Worm (Caenorhabditis elegans) whole organism, L4 larva: ENCODE measurements around the gene ZK1320.5.

Experiments used
- D1046.2 ChIP-seq: fragments of 200-800 bp; sonication (Bioruptor generic); IDR thresholded peaks from 2 replicates; pipeline ENCODE4 v1.3.6; 2022; ENCODE audit warnings: missing genetic modification characterization, missing compliant biosample characterization
- F10B5.3 ChIP-seq: sonication (generic microtip); optimal IDR thresholded peaks from 2 replicates; lab custom pipeline; 2016; ENCODE audit warnings: mild to moderate bottlenecking, missing genetic modification characterization, missing compliant biosample characterization
- F37D6.2 ChIP-seq: sonication (generic microtip); optimal IDR thresholded peaks from 2 replicates; lab custom pipeline; 2016; ENCODE audit warnings: mild to moderate bottlenecking, missing genetic modification characterization, missing compliant biosample characterization
- F49E8.2 ChIP-seq: sonication (generic microtip); optimal IDR thresholded peaks from 2 replicates; lab custom pipeline; 2016; ENCODE audit warnings: missing compliant biosample characterization, mild to moderate bottlenecking, missing genetic modification characterization, borderline replicate concordance
- T20F7.1 ChIP-seq: fragments of 200-800 bp; sonication (Bioruptor generic); optimal IDR thresholded peaks from 2 replicates; lab custom pipeline; 2018; ENCODE audit warnings: mild to moderate bottlenecking, missing genetic modification characterization, missing compliant biosample characterization
- Y48G9A.11 ChIP-seq: fragments of 200-800 bp; sonication (Bioruptor generic); IDR thresholded peaks from 2 replicates; pipeline ENCODE4 v1.3.6; 2022; ENCODE audit warnings: missing genetic modification reagents, missing genetic modification characterization, missing compliant biosample characterization
- aly-2 ChIP-seq: sonication (generic microtip); optimal IDR thresholded peaks from 2 replicates; lab custom pipeline; 2018; ENCODE audit warnings: missing biosample characterization, missing genetic modification characterization
- ama-1 ChIP-seq: fragments of 150-350 bp; optimal IDR thresholded peaks from 2 replicates; lab custom pipeline; 2014; ENCODE audit warnings: inconsistent platforms, mixed read lengths
- ceh-20 ChIP-seq: fragments of 200-800 bp; sonication (Bioruptor generic); IDR thresholded peaks from 2 replicates; pipeline ENCODE4 v1.3.6; 2022; ENCODE audit warnings: missing genetic modification reagents, missing genetic modification characterization, missing compliant biosample characterization
- ceh-28 ChIP-seq: fragments of 150-350 bp; optimal IDR thresholded peaks from 2 replicates; lab custom pipeline; 2014; ENCODE audit warnings: missing biosample characterization, missing genetic modification reagents, missing genetic modification characterization
- ceh-62 ChIP-seq: sonication (generic microtip); optimal IDR thresholded peaks from 2 replicates; lab custom pipeline; 2017; ENCODE audit warnings: missing biosample characterization, missing genetic modification characterization
- ctbp-1 ChIP-seq: fragments of 200-800 bp; sonication (Bioruptor generic); IDR thresholded peaks from 2 replicates; pipeline ENCODE4 v1.3.6; 2022; ENCODE audit warnings: missing genetic modification reagents, missing genetic modification characterization, missing compliant biosample characterization
- daf-12 ChIP-seq: fragments of 150-350 bp; optimal IDR thresholded peaks from 2 replicates; lab custom pipeline; 2014; ENCODE audit warnings: missing biosample characterization, missing genetic modification reagents, missing genetic modification characterization
- daf-16 ChIP-seq, 3 experiments: sonication (generic microtip); optimal IDR thresholded peaks; 2 replicates each; lab custom pipeline; 2016 to 2017; ENCODE audit warnings: missing genetic modification characterization in 3 of 3, missing genetic modification reagents in 3 of 3, mild to moderate bottlenecking in 2 of 3, missing compliant biosample characterization in 2 of 3, missing biosample characterization in 1 of 3, moderate library complexity in 1 of 3
- dmd-6 ChIP-seq: fragments of 200-800 bp; sonication (Bioruptor generic); IDR thresholded peaks from 2 replicates; pipeline ENCODE4 v1.3.6; 2022; ENCODE audit warnings: missing genetic modification reagents, missing genetic modification characterization, missing compliant biosample characterization
- dpl-1 ChIP-seq: fragments of 150-350 bp; optimal IDR thresholded peaks from 2 replicates; lab custom pipeline; 2014; ENCODE audit warnings: missing biosample characterization, missing genetic modification reagents, missing genetic modification characterization
- dve-1 ChIP-seq: sonication (generic microtip); optimal IDR thresholded peaks from 2 replicates; lab custom pipeline; 2017; ENCODE audit warnings: antibody characterized with exemption, mild to moderate bottlenecking, missing genetic modification characterization, missing compliant biosample characterization; ENCODE audit not compliant: insufficient read depth
- egl-43 ChIP-seq: fragments of 200-800 bp; sonication (Bioruptor generic); IDR thresholded peaks from 2 replicates; pipeline ENCODE4 v1.3.6; 2022; ENCODE audit warnings: missing genetic modification reagents, missing genetic modification characterization, missing compliant biosample characterization
- fos-1 ChIP-seq: fragments of 150-350 bp; optimal IDR thresholded peaks from 2 replicates; lab custom pipeline; 2014; ENCODE audit warnings: missing biosample characterization, missing genetic modification characterization
- hif-1 ChIP-seq, 2 experiments: sonication (generic microtip); optimal IDR thresholded peaks; 2 replicates each; lab custom pipeline; 2016 to 2017; ENCODE audit warnings: missing compliant biosample characterization in 2 of 2, missing genetic modification characterization in 2 of 2, missing genetic modification reagents in 2 of 2, missing genotype in 2 of 2, mild to moderate bottlenecking in 1 of 2
- hlh-30 ChIP-seq: sonication (generic microtip); optimal IDR thresholded peaks from 2 replicates; lab custom pipeline; 2017; ENCODE audit warnings: antibody characterized with exemption, mild to moderate bottlenecking, missing genetic modification characterization, missing compliant biosample characterization; ENCODE audit not compliant: insufficient read depth
- hmg-1.1 ChIP-seq: fragments of 200-800 bp; sonication (Bioruptor generic); IDR thresholded peaks from 2 replicates; pipeline ENCODE4 v1.3.6; 2022; ENCODE audit warnings: missing genetic modification reagents, missing genetic modification characterization, missing compliant biosample characterization
- lim-7 ChIP-seq: fragments of 200-800 bp; sonication (Bioruptor generic); IDR thresholded peaks from 2 replicates; pipeline ENCODE4 v1.3.6; 2022; ENCODE audit warnings: missing genetic modification characterization, missing compliant biosample characterization
- lin-13 ChIP-seq: fragments of 150-350 bp; optimal IDR thresholded peaks from 2 replicates; lab custom pipeline; 2014; ENCODE audit warnings: missing biosample characterization, missing genetic modification reagents, missing genetic modification characterization
- lin-29 ChIP-seq: fragments of 200-800 bp; sonication (Bioruptor generic); IDR thresholded peaks from 2 replicates; pipeline ENCODE4 v1.3.6; 2022; ENCODE audit warnings: missing genetic modification reagents, missing genetic modification characterization, missing compliant biosample characterization
- lsy-2 ChIP-seq, 2 experiments: fragments of 150-350 bp in 1 of 2; sonication (generic microtip) in 1 of 2; optimal IDR thresholded peaks; 2 replicates each; lab custom pipeline; 2014 to 2017; ENCODE audit warnings: missing biosample characterization in 2 of 2, missing genetic modification characterization in 2 of 2
- madf-9 ChIP-seq: fragments of 200-800 bp; sonication (Bioruptor generic); conservative IDR thresholded peaks from 2 replicates; pipeline ENCODE4 v1.3.6; 2022; ENCODE audit warnings: missing genetic modification reagents, missing genetic modification characterization, missing compliant biosample characterization
- mdl-1 ChIP-seq, 2 experiments: fragments of 150-350 bp in 1 of 2; sonication (generic microtip) in 1 of 2; optimal IDR thresholded peaks; 2 replicates each; lab custom pipeline; 2014 to 2017; ENCODE audit warnings: missing biosample characterization in 2 of 2, missing genetic modification characterization in 2 of 2
- mep-1 ChIP-seq: fragments of 150-350 bp; sonication (generic microtip); optimal IDR thresholded peaks from 3 replicates; lab custom pipeline; 2014; ENCODE audit warnings: missing biosample characterization, missing genetic modification characterization
- mes-2 ChIP-seq: sonication (generic microtip); optimal IDR thresholded peaks from 2 replicates; lab custom pipeline; 2016; ENCODE audit warnings: missing genotype, mild to moderate bottlenecking, missing genetic modification characterization, missing compliant biosample characterization; ENCODE audit not compliant: poor library complexity, severe bottlenecking
- mxl-3 ChIP-seq: fragments of 200-800 bp; sonication (Bioruptor generic); optimal IDR thresholded peaks from 2 replicates; lab custom pipeline; 2018; ENCODE audit warnings: mild to moderate bottlenecking, missing genetic modification characterization, missing compliant biosample characterization
- nhr-11 ChIP-seq: fragments of 150-350 bp; optimal IDR thresholded peaks from 2 replicates; lab custom pipeline; 2014; ENCODE audit warnings: missing biosample characterization, missing genetic modification characterization
- nhr-237 ChIP-seq: sonication (generic microtip); optimal IDR thresholded peaks from 2 replicates; lab custom pipeline; 2017; ENCODE audit warnings: missing biosample characterization, missing genetic modification characterization
- nhr-28 ChIP-seq: fragments of 150-350 bp; optimal IDR thresholded peaks from 2 replicates; lab custom pipeline; 2014; ENCODE audit warnings: missing biosample characterization, missing genetic modification characterization
- nhr-41 ChIP-seq: fragments of 200-800 bp; sonication (Bioruptor generic); IDR thresholded peaks from 2 replicates; pipeline ENCODE4 v1.3.6; 2022; ENCODE audit warnings: missing genetic modification reagents, missing genetic modification characterization, missing compliant biosample characterization
- nhr-48 ChIP-seq: sonication (generic microtip); optimal IDR thresholded peaks from 2 replicates; lab custom pipeline; 2016; ENCODE audit warnings: mild to moderate bottlenecking, missing genetic modification characterization, missing compliant biosample characterization
- nhr-6 ChIP-seq: fragments of 150-350 bp; optimal IDR thresholded peaks from 2 replicates; lab custom pipeline; 2014; ENCODE audit warnings: missing biosample characterization, missing genetic modification characterization
- nhr-76 ChIP-seq: fragments of 150-350 bp; optimal IDR thresholded peaks from 2 replicates; lab custom pipeline; 2014; ENCODE audit warnings: missing biosample characterization, missing genetic modification characterization
- php-3 ChIP-seq: fragments of 200-800 bp; sonication (Bioruptor generic); IDR thresholded peaks from 2 replicates; pipeline ENCODE4 v1.3.6; 2022; ENCODE audit warnings: missing genetic modification reagents, missing genetic modification characterization, missing compliant biosample characterization
- rbr-2 ChIP-seq: sonication (generic microtip); optimal IDR thresholded peaks from 2 replicates; lab custom pipeline; 2016; ENCODE audit warnings: missing genotype, missing genetic modification characterization, missing compliant biosample characterization
- saeg-2 ChIP-seq: fragments of 200-800 bp; sonication (Bioruptor generic); IDR thresholded peaks from 2 replicates; pipeline ENCODE4 v1.3.6; 2022; ENCODE audit warnings: missing genetic modification reagents, missing genetic modification characterization, missing compliant biosample characterization
- set-16 ChIP-seq: fragments of 200-800 bp; sonication (Bioruptor generic); IDR thresholded peaks from 2 replicates; pipeline ENCODE4 v1.3.6; 2022; ENCODE audit warnings: missing genetic modification reagents, missing genetic modification characterization, missing compliant biosample characterization
- snpc-1.2 ChIP-seq: fragments of 200-800 bp; sonication (Bioruptor generic); IDR thresholded peaks from 2 replicates; pipeline ENCODE4 v1.3.6; 2022; ENCODE audit warnings: missing genetic modification reagents, missing genetic modification characterization, missing compliant biosample characterization
- spr-1 ChIP-seq: sonication (generic microtip); optimal IDR thresholded peaks from 2 replicates; lab custom pipeline; 2016; ENCODE audit warnings: mild to moderate bottlenecking, missing genetic modification characterization, missing compliant biosample characterization
- tra-1 ChIP-seq: fragments of 200-800 bp; sonication (Bioruptor generic); IDR thresholded peaks from 2 replicates; pipeline ENCODE4 v1.3.6; 2022; ENCODE audit warnings: missing genetic modification reagents, missing genetic modification characterization, missing compliant biosample characterization
- unc-130 ChIP-seq: sonication (generic microtip); optimal IDR thresholded peaks from 2 replicates; lab custom pipeline; 2016; ENCODE audit warnings: missing genetic modification reagents, missing genetic modification characterization, missing compliant biosample characterization
- unc-62 ChIP-seq, 3 experiments: fragments of 150-350 bp in 1 of 3; sonication (generic microtip); optimal IDR thresholded peaks in 2 of 3; peaks in 1 of 3; 1 replicate in 1 of 3; 2 replicates in 2 of 3; lab custom pipeline; 2014 to 2017; ENCODE audit warnings: missing biosample characterization in 3 of 3, missing genetic modification characterization in 3 of 3, missing genetic modification reagents in 3 of 3, missing genotype in 1 of 3
- vab-7 ChIP-seq: fragments of 200-800 bp; sonication (Bioruptor generic); IDR thresholded peaks from 2 replicates; pipeline ENCODE4 v1.3.6; 2022; ENCODE audit warnings: missing genetic modification reagents, missing genetic modification characterization, missing compliant biosample characterization
- zip-11 ChIP-seq: fragments of 200-800 bp; sonication (Bioruptor generic); IDR thresholded peaks from 2 replicates; pipeline ENCODE4 v1.3.6; 2022; ENCODE audit warnings: missing genetic modification characterization, missing compliant biosample characterization
- ztf-7 ChIP-seq: fragments of 150-350 bp; optimal IDR thresholded peaks from 2 replicates; lab custom pipeline; 2014; ENCODE audit warnings: missing biosample characterization, missing genetic modification characterization

Gene ZK1320.5

DNA sequence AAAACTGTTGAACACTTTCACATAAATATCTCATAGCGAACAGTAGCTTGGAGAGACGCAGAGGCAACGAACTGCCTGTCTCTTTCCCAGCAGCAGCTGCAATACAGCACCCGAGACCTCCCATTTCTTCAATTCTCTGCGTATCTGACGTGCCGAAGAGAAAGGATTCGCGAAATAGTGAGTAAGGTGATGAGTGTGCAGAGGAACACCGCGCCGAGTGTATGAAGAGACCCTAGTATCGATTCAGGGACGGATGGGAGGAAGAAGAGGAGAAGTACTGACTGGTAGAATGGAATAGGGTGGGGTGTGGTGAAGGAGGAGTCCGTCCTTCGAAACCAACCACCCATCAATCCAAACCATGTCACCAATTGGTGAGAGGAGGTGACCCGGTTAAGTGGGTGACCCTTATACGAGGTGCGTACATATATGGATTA lies 19.3 kb downstream of the ZK1320.5 start:
- 0 out of 2 replicates have a peak, but pooled peaks have one; percentile 30 for TF ChIP-seq ctbp-1 (GFP tag; lab: Robert Waterston, UW)
- TF ChIP-seq nhr-237 (tag; lab: Kevin White, UChicago) = no peak
- TF ChIP-seq rbr-2 (tag; lab: Kevin White, UChicago) = peak; percentile 77
- peak in 1 of 2 experiments; percentile 74 for TF ChIP-seq mdl-1 (tag; optimal IDR thresholded peaks at IDR 0.05; lab: Kevin White, UChicago)
- TF ChIP-seq snpc-1.2 (GFP tag; lab: Robert Waterston, UW) = no peak
- no peak for TF ChIP-seq vab-7 (GFP tag; lab: Robert Waterston, UW)
- TF ChIP-seq ztf-7 = peak; percentile 2
- peak; percentile 19 for TF ChIP-seq spr-1 (tag; lab: Kevin White, UChicago)
- no peak for TF ChIP-seq ceh-62 (tag; lab: Kevin White, UChicago)
- TF ChIP-seq saeg-2 = 0 out of 2 replicates have a peak, but pooled peaks have one; percentile 44
- no peak for TF ChIP-seq D1046.2 (GFP tag; lab: Robert Waterston, UW)
- TF ChIP-seq ceh-20 (GFP tag; lab: Robert Waterston, UW) = no peak; the same call in 1 of the 2 replicates
- TF ChIP-seq zip-11 (GFP tag; lab: Robert Waterston, UW) = no peak
- TF ChIP-seq T20F7.1 = peak; percentile 8
- TF ChIP-seq nhr-28 (tag; lab: Kevin White, UChicago) = peak; percentile 81
- peak; percentile 0 for TF ChIP-seq F37D6.2
- TF ChIP-seq ama-1 (lab: Kevin White, UChicago) = peak; percentile 40
- peak; percentile 83 for TF ChIP-seq hmg-1.1 (GFP tag; lab: Robert Waterston, UW)
- TF ChIP-seq Y48G9A.11 = no peak
- TF ChIP-seq dmd-6 (GFP tag; lab: Robert Waterston, UW) = peak; percentile 60
- TF ChIP-seq unc-130 (GFP tag; lab: Kevin White, UChicago) = no peak
- no peak for TF ChIP-seq nhr-76
- TF ChIP-seq tra-1 (GFP tag; lab: Robert Waterston, UW) = 0 out of 2 replicates have a peak, but pooled peaks have one; percentile 27
- TF ChIP-seq nhr-48 (tag; lab: Kevin White, UChicago) = peak; percentile 36
- no peak for TF ChIP-seq php-3 (GFP tag; lab: Robert Waterston, UW)
- TF ChIP-seq unc-62 (GFP tag; optimal IDR thresholded peaks at IDR 0.05 in 1 of 2; lab: Kevin White, UChicago) = peak in 1 of 2 experiments; percentile 99
- TF ChIP-seq unc-62 (tag; optimal IDR thresholded peaks at IDR 0.05; lab: Kevin White, UChicago) = no peak
- no peak for TF ChIP-seq lin-13
- no peak for TF ChIP-seq madf-9 (GFP tag; lab: Robert Waterston, UW)
- TF ChIP-seq nhr-6 = peak; percentile 45
- TF ChIP-seq nhr-11 (tag; lab: Kevin White, UChicago) = peak; percentile 94
- peak; percentile 49 for TF ChIP-seq set-16 (GFP tag; lab: Robert Waterston, UW)
- peak; percentile 67 for TF ChIP-seq dve-1 (tag; lab: Kevin White, UChicago)
- peak; percentile 39; the same call in 1 of the 2 replicates for TF ChIP-seq lim-7 (GFP tag; lab: Robert Waterston, UW)
- peak; percentile 23 for TF ChIP-seq F10B5.3
- peak; percentile 76 for TF ChIP-seq ceh-28 (tag; lab: Kevin White, UChicago)
- peak; percentile 86 for TF ChIP-seq mxl-3 (GFP tag; lab: Kevin White, UChicago)
- TF ChIP-seq F49E8.2 (tag; lab: Kevin White, UChicago) = no peak
- TF ChIP-seq fos-1 = no peak
- peak; percentile 62 to 70 for TF ChIP-seq lsy-2 (tag; optimal IDR thresholded peaks at IDR 0.05; lab: Kevin White, UChicago)
- TF ChIP-seq mep-1 (tag; lab: Kevin White, UChicago) = peak; percentile 86
- TF ChIP-seq dpl-1 (GFP tag; lab: Kevin White, UChicago) = peak; percentile 14
- TF ChIP-seq mes-2 (tag; lab: Kevin White, UChicago) = peak; percentile 72
- TF ChIP-seq hlh-30 (tag; lab: Kevin White, UChicago) = peak; percentile 87
- peak; percentile 62 for TF ChIP-seq egl-43
- TF ChIP-seq hif-1 (tag; optimal IDR thresholded peaks at IDR 0.05; lab: Kevin White, UChicago) = peak in 1 of 2 experiments; percentile 53
- TF ChIP-seq daf-12 (tag; lab: Kevin White, UChicago) = no peak
- no peak for TF ChIP-seq nhr-41 (GFP tag; lab: Robert Waterston, UW)
- TF ChIP-seq aly-2 = no peak
- no peak for TF ChIP-seq daf-16 (GFP tag; optimal IDR thresholded peaks at IDR 0.05; lab: Kevin White, UChicago)
- peak; percentile 46 for TF ChIP-seq daf-16 (tag; optimal IDR thresholded peaks at IDR 0.05; lab: Kevin White, UChicago)
- TF ChIP-seq lin-29 (GFP tag; lab: Robert Waterston, UW) = no peak
